Worm (Caenorhabditis elegans): ENCODE measurements around the gene F54D8.10.

DNA sequence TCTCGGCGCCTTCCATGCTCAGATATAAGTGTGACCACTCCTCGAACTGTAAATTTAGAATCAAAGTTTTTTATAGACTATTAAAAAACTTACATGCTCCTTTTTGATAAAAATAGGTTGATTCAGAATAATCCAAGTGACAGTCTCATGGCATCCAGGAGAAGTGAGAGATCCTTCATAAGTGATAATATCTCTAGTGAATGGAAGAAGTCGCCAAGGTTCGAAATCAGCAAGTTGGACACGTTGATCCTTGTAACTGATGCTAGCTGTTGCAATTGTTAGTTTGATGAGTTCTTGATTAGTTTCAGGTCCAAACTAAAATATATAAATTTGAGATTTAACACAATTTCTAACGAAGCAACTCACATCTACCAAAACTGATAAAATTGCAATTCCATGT, 11.3 kb upstream of the F54D8.10 start:
- no peak for TF ChIP-seq him-1 (tag; optimal IDR thresholded peaks at IDR 0.05)
- no peak for TF ChIP-seq dao-5 (tag; optimal IDR thresholded peaks at IDR 0.05)
